Fruit fly (Drosophila melanogaster): ENCODE measurements around the gene out.

out gene

dm6 chrX:19361406-19361859 lies 39.5 kb upstream of the out start (continued):
- peak; percentile 2 for TF ChIP-seq CG17802 (tag; optimal IDR thresholded peaks at IDR 0.05)
- no peak for TF ChIP-seq jumu (GFP tag; optimal IDR thresholded peaks at IDR 0.05)
- peak; percentile 91 for TF ChIP-seq Med (GFP tag)
- peak; percentile 19 for TF ChIP-seq Bdp1 (GFP tag; optimal IDR thresholded peaks at IDR 0.05)
- peak; percentile 8 for TF ChIP-seq Deaf1 (tag; optimal IDR thresholded peaks at IDR 0.05)
- no peak for TF ChIP-seq CG31388 (GFP tag; optimal IDR thresholded peaks at IDR 0.05)
- peak; percentile 12 for TF ChIP-seq CG12071 (GFP tag; optimal IDR thresholded peaks at IDR 0.05)
- TF ChIP-seq Ptx1 (GFP tag; IDR thresholded peaks at IDR 0.05): peak; percentile 35; the same call in 1 of the 2 replicates
- TF ChIP-seq crp (GFP tag; optimal IDR thresholded peaks at IDR 0.05): peak in 1 of 2 experiments; percentile 20
- TF ChIP-seq hkb (optimal IDR thresholded peaks at IDR 0.05): no peak
- TF ChIP-seq hkb (GFP tag; IDR thresholded peaks at IDR 0.05): peak; percentile 62
- TF ChIP-seq CG2199 (GFP tag; IDR thresholded peaks at IDR 0.05): peak; percentile 40; the same call in 1 of the 3 replicates
- TF ChIP-seq Myb (GFP tag; optimal IDR thresholded peaks at IDR 0.05): peak; percentile 16
- peak; percentile 65 for TF ChIP-seq Sox102F (GFP tag; optimal IDR thresholded peaks at IDR 0.05)
- peak; percentile 78 for TF ChIP-seq Drgx (GFP tag; IDR thresholded peaks at IDR 0.05)
- TF ChIP-seq tin (GFP tag; optimal IDR thresholded peaks at IDR 0.05): peak; percentile 53
- no peak for TF ChIP-seq sqz (GFP tag; optimal IDR thresholded peaks at IDR 0.05)
- peak; percentile 51 for TF ChIP-seq unpg (GFP tag; optimal IDR thresholded peaks at IDR 0.05)
- TF ChIP-seq CG32767 (GFP tag; IDR thresholded peaks at IDR 0.05): peak; percentile 38; the same call in 1 of the 2 replicates
- no peak for TF ChIP-seq CG7357 (GFP tag; IDR thresholded peaks at IDR 0.05)
- peak; percentile 99 for TF ChIP-seq CG5180 (GFP tag; optimal IDR thresholded peaks at IDR 0.05)
- TF ChIP-seq Camta (GFP tag; optimal IDR thresholded peaks at IDR 0.05): no peak
- TF ChIP-seq br (optimal IDR thresholded peaks at IDR 0.05): no peak
- TF ChIP-seq CG42726 (GFP tag; IDR thresholded peaks at IDR 0.05; ENCODE audit: partially characterized antibody): no peak
- TF ChIP-seq CG17359 (tag; optimal IDR thresholded peaks at IDR 0.05): peak; percentile 73
- TF ChIP-seq Ada2b (GFP tag; IDR thresholded peaks at IDR 0.05): peak; percentile 51; the same call in 1 of the 2 replicates
- TF ChIP-seq E2f1 (GFP tag; IDR thresholded peaks at IDR 0.05): peak; percentile 37
- no peak for TF ChIP-seq so (GFP tag; IDR thresholded peaks at IDR 0.05)
- TF ChIP-seq az2 (GFP tag; optimal IDR thresholded peaks at IDR 0.05): peak; percentile 64
- peak; percentile 70 for TF ChIP-seq CG2712 (tag; optimal IDR thresholded peaks at IDR 0.05)
- TF ChIP-seq CG2875 (GFP tag; optimal IDR thresholded peaks at IDR 0.05): peak; percentile 56
- peak; percentile 19 for TF ChIP-seq CG15601 (tag; optimal IDR thresholded peaks at IDR 0.05)
- TF ChIP-seq CG12769 (tag; optimal IDR thresholded peaks at IDR 0.05): peak; percentile 43
- peak; percentile 61 for TF ChIP-seq CG17829 (tag; optimal IDR thresholded peaks at IDR 0.05)
- 0 out of 2 replicates have a peak, but pooled peaks have one; percentile 14 for TF ChIP-seq MBD-R2 (GFP tag; IDR thresholded peaks at IDR 0.05)
- TF ChIP-seq vnd (GFP tag; IDR thresholded peaks at IDR 0.05; ENCODE audit: partially characterized antibody): no peak
- peak; percentile 29 for TF ChIP-seq CG16863 (GFP tag; optimal IDR thresholded peaks at IDR 0.05)
- no peak for TF ChIP-seq CG1529 (GFP tag; optimal IDR thresholded peaks at IDR 0.05)
- peak; percentile 37 for TF ChIP-seq HHEX (GFP tag; optimal IDR thresholded peaks at IDR 0.05)
- peak; percentile 46; the same call in 1 of the 2 replicates for TF ChIP-seq vvl (GFP tag; IDR thresholded peaks at IDR 0.05)
- peak; percentile 52 for TF ChIP-seq Ssrp (tag; optimal IDR thresholded peaks at IDR 0.05)
- no peak for TF ChIP-seq NC2α (GFP tag; optimal IDR thresholded peaks at IDR 0.05)
- TF ChIP-seq tll (GFP tag; optimal IDR thresholded peaks at IDR 0.05): no peak
- peak; percentile 71 for TF ChIP-seq CG17361 (GFP tag; IDR thresholded peaks at IDR 0.05)
- peak; percentile 44 for TF ChIP-seq Rfx (GFP tag; IDR thresholded peaks at IDR 0.05)
- no peak for TF ChIP-seq Lhr (GFP tag; optimal IDR thresholded peaks at IDR 0.05)
- TF ChIP-seq bab2 (GFP tag; optimal IDR thresholded peaks at IDR 0.05): peak; percentile 65
- TF ChIP-seq ems (GFP tag; optimal IDR thresholded peaks at IDR 0.05): peak; percentile 59
- TF ChIP-seq CG4854 (GFP tag; optimal IDR thresholded peaks at IDR 0.05): peak; percentile 10
- TF ChIP-seq crc (GFP tag; optimal IDR thresholded peaks at IDR 0.05): no peak
- TF ChIP-seq CG32532 (GFP tag; IDR thresholded peaks at IDR 0.05): no peak

Data from whole organism, embryonic.